Fruit fly (Drosophila melanogaster): ENCODE data around the gene CG14339.

CG14339 gene

DNA sequence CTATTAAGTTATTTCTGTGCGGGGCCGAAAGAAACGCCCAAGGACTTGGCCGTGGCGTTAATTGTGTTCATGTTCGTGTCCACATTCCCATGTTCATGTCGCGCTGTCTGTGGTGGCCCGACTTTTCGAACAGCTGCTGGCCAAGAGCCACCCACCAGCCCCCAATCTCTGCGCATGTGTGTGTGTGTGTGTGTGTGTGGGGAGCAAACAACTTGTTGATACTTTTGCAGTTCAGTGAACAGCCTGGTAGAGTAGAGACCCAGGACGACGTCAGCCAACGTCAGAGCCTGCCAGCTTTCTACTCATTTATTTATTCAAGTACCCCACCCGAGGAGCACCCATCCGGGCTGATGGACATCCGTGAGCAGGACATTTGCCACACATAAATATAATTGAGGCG, 28.7 kb downstream of the CG14339 start:
- TF ChIP-seq Hr96 (GFP tag; optimal IDR thresholded peaks at IDR 0.05) (no peak), pad (GFP tag; optimal IDR thresholded peaks at IDR 0.05) (no peak)

DNA sequence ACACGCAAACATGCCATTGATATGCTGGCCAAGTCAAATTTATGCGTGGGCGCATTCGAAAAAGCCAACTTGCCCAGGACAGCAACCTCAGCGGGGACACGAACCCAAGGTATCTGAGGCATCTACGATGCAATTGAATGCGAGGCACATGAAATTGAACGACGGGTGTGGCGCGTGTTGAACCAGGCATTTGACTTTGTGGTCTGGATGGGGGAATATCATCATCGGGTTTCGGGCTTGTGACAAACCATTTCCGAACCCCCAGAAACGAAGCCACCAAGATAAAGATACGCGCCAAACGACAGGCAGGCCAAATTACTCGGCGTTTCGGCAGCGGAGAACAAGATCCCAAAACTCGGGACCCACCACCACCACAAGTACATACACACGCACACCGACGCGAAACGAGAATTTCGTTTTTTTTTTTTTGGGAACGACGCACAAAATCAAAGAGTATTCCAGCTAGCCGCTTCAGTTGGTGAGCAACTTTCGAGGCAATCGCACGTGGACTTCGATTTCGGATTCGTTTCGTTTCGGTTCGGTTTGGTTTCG, 34.5 kb downstream of the CG14339 start, which contains the start of gene MFS3:
Gene MFS3, plus strand, starts transcription at position 472 of the 552 bp plus-strand sequence.
- no peak for TF ChIP-seq CG1620 (GFP tag; optimal IDR thresholded peaks at IDR 0.05)
- no peak for TF ChIP-seq Hr96 (GFP tag; optimal IDR thresholded peaks at IDR 0.05)
- TF ChIP-seq bab1 (GFP tag; optimal IDR thresholded peaks at IDR 0.05): no peak
- peak; percentile 39 for TF ChIP-seq pad (GFP tag; optimal IDR thresholded peaks at IDR 0.05)

DNA sequence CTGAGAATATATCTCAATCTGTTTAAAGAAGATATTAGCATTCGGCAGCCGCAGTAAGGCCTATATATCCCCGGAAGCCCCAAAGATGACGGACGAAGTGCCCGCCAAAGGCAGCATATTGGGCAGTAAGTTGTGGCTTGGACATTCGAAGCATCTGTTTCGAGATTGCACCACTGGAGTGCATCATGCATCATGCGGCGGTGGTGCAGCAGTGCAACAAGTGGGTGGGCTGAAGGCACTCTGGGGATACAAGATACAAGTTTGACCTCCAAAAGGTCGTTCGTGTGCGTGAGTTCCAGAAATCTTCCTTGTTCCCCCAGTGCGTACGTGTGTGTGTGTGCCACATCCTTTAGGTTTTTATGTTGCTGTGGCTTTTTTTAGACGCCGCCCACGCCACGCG, 34.9 kb downstream of the CG14339 start:
- no peak for TF ChIP-seq CG7045 (GFP tag; optimal IDR thresholded peaks at IDR 0.05)

DNA sequence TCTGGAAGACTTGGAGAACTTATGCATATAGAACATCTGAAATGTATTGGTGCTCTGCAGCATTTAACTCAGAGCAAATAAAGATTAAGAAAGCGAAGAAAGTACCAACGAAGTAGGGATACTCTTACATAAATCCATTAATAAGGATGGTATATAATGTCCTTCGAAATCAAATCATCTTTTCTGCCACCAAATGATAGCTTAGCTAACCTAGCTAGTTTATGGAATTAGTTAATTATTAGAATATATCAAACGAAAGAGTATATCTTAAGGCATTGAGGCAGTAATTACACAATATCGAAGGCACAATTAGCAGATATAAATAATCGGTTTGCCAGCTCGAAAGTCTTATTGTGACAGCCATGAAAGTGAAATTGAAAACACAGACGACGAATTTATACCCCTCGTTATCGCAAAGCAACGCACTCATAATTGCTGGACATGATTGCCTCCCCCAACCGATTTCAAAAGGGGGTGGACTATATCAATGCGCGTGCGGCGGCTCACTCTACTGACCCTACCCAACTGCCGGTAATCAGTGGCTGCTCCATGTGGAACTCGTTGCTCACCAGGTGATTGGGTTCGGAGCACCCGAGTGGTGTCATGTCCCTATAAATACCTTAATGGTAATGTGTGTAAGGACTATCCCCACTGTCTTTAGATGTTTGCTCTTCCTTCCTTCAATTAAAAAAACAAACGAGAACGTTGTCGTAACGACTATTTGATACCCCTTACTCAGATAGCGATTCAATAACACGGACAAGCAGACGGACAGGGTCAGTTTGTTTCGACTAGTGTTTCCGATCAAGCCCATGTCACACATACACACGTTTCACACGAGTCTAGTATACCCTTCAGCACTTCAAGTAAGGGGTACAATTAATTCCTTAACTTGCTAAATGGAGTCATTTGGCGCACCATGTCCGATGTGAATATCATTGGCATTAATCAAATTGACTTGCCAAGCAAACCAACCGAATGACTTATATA, 36.3 kb downstream of the CG14339 start:
- TF ChIP-seq CG33017 (tag; optimal IDR thresholded peaks at IDR 0.05): no peak
- TF ChIP-seq tj (GFP tag; optimal IDR thresholded peaks at IDR 0.05): no peak
- peak; percentile 1 for TF ChIP-seq toe (GFP tag; optimal IDR thresholded peaks at IDR 0.05)
- no peak for TF ChIP-seq cic (GFP tag; optimal IDR thresholded peaks at IDR 0.05)

DNA sequence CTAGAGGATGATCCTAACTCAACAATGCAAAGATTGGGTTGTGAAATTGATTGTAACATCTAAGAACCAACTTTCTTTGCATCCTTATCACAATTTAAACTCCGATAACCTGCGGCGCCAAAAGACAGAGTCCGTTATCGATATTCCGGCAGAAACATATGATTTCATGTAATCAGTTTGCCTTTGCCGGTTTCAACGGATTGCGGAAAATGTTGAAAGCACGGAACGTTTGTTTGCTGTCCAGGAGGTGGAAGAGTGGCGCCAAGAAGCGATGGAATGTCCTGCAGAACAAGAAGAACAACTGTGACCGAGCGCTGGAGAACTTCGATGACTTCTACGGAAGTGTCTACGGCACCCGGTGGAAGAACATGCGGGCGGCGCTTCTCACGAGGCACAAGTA, 39.3 kb downstream of the CG14339 start:
- TF ChIP-seq cnc (optimal IDR thresholded peaks at IDR 0.05): no peak
- no peak for TF ChIP-seq Crg-1 (GFP tag; optimal IDR thresholded peaks at IDR 0.05)
- no peak for TF ChIP-seq kay (GFP tag; ENCODE audit: borderline replicate concordance)
- no peak for TF ChIP-seq ovo (GFP tag; optimal IDR thresholded peaks at IDR 0.05)
- no peak for TF ChIP-seq toe (GFP tag; optimal IDR thresholded peaks at IDR 0.05)
- TF ChIP-seq CG14711 (tag; optimal IDR thresholded peaks at IDR 0.05): no peak
- TF ChIP-seq CG33017 (tag; optimal IDR thresholded peaks at IDR 0.05): no peak

DNA sequence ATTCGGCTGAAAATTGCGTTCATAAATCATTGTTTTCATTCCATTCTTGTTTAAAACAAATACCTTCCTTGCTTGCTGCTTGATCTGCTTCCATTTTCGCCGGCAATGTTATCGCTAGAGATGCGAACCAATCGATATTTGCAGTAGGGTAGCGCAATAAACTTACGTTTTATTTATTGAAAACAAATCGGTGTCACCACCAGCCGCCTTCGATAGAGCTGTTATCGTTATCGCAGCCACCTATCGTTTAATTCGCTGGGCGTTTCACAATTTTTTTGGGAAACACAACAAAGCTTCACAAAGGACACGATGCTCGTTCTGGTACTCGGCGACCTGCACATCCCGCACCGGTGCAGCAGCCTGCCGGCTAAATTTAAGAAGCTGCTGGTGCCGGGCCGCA, 42.2 kb downstream of the CG14339 start, which contains the start of the genes Tfb4 and Vps29:
Gene Tfb4, minus strand, starts transcription at position 124 of the 400 bp plus-strand sequence.
Gene Vps29, plus strand, starts transcription at position 213 of the 400 bp plus-strand sequence.
- TF ChIP-seq cic (GFP tag; optimal IDR thresholded peaks at IDR 0.05): peak; percentile 27
- peak; percentile 62 for TF ChIP-seq CG7101 (tag; optimal IDR thresholded peaks at IDR 0.05)
- no peak for TF ChIP-seq cnc (optimal IDR thresholded peaks at IDR 0.05)
- no peak for TF ChIP-seq CG12768 (GFP tag; optimal IDR thresholded peaks at IDR 0.05)
- TF ChIP-seq Mnt (GFP tag; optimal IDR thresholded peaks at IDR 0.05): peak; percentile 47
- TF ChIP-seq Clk (GFP tag; optimal IDR thresholded peaks at IDR 0.05): no peak
- TF ChIP-seq CG14711 (tag; optimal IDR thresholded peaks at IDR 0.05): peak; percentile 52
- peak; percentile 48 for TF ChIP-seq Crg-1 (GFP tag; optimal IDR thresholded peaks at IDR 0.05)
- peak; percentile 62 for TF ChIP-seq Hr96 (GFP tag; optimal IDR thresholded peaks at IDR 0.05)
- peak; percentile 73 for TF ChIP-seq bab1 (GFP tag; optimal IDR thresholded peaks at IDR 0.05)
- peak; percentile 19 for TF ChIP-seq tj (GFP tag; optimal IDR thresholded peaks at IDR 0.05)
- TF ChIP-seq CG11617 (GFP tag; optimal IDR thresholded peaks at IDR 0.05): peak; percentile 36
- TF ChIP-seq CG1620 (GFP tag; optimal IDR thresholded peaks at IDR 0.05): peak; percentile 40
- TF ChIP-seq CG33017 (tag; optimal IDR thresholded peaks at IDR 0.05): peak; percentile 14
- peak; percentile 14 for TF ChIP-seq ovo (GFP tag; optimal IDR thresholded peaks at IDR 0.05)

DNA sequence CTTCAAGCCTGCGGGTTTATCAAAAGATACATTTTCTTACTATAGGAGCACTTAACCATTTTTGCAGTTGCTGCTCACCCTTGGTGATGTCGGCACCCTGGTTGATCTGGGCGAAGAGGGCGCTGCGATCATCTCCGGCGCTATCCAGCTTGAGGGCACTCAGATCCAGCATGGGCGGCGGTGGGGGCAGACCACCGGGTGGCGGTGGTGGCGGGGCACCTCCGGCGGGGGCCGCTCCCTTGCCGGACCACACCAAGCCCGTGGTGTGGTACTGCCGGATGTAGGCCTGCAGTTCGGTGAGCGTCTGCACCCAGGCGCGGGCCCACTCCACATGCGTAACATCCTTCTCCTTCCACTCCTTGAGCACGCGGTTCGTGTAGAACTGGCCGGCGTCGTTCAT, 44.4 kb downstream of the CG14339 start:
- TF ChIP-seq cic (GFP tag; optimal IDR thresholded peaks at IDR 0.05) (no peak), pad (GFP tag; optimal IDR thresholded peaks at IDR 0.05) (no peak), Clk (GFP tag; optimal IDR thresholded peaks at IDR 0.05) (no peak), bab1 (GFP tag; optimal IDR thresholded peaks at IDR 0.05) (no peak)

DNA sequence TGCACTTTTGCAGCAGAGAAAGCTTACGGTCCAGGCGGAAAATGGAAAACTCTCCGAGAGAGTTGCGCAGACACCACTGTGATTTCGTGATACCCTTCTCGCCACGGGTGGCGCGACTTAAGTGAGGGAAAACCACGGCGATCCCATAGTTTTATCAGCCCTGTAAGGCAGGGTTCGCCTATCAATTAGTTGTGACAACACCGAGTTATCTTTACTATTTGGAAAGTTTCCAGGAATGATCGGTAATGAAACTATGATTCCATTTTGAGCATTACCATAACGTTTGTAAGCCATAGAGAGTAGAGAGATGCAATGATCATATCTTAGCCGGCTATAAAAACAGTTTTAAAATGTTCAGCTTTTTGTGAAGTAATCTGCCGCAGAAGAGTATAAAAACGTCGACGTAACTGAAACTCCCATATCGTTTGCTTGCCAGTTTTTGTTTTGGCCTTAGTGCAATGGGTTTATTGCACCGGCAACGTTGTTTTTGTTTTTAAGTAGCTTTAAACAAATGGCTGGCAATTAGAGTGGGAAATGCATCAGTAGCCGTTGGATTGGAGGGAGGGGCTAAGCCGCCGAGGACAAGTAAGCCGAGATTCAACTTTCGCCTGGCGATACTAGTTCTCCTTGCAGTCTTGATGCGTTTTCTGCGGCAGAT, 48.4 kb downstream of the CG14339 start:
- TF ChIP-seq cnc (optimal IDR thresholded peaks at IDR 0.05): no peak
- TF ChIP-seq Hr96 (GFP tag; optimal IDR thresholded peaks at IDR 0.05): no peak
- TF ChIP-seq CG11617 (GFP tag; optimal IDR thresholded peaks at IDR 0.05): no peak
- no peak for TF ChIP-seq bab1 (GFP tag; optimal IDR thresholded peaks at IDR 0.05)
- TF ChIP-seq Clk (GFP tag; optimal IDR thresholded peaks at IDR 0.05): no peak
- no peak for TF ChIP-seq ovo (GFP tag; optimal IDR thresholded peaks at IDR 0.05)

Data from whole organism, adult.